Worm (Caenorhabditis elegans): ENCODE data around the gene spig-3.

DNA sequence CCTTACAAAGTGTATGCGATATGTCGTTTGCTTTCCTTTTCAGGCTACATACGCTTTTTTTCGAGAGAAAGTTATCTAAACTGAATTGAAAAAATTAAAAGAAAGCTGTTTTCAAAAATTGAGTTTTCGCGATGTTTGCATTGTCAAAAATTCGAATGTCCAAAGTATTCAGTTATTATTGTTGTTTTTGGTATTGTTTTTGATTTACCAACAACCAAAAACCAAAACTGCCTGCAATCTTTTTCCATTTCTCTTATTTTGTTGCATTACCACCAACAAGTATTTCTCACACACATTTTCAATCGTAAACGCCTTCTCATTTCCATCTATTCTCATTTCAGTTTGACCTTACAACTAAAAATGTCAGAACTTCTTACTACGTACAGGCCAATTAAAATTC lies 29.3 kb upstream of the spig-3 start, which contains the start of gene pepm-1:
- TF ChIP-seq him-1 (tag; optimal IDR thresholded peaks at IDR 0.05) (no peak), dao-5 (tag; optimal IDR thresholded peaks at IDR 0.05) (no peak), W03F9.2 (tag; optimal IDR thresholded peaks at IDR 0.05) (no peak)
